Fruit fly (Drosophila melanogaster) whole organism, embryonic: ENCODE measurements around the gene CG43291.

Experiments used
- Atf-2 ChIP-seq: fragments of 200-800 bp; sonication (Bioruptor generic); optimal IDR thresholded peaks from 2 replicates; lab custom pipeline; 2016; ENCODE audit warnings: missing biosample characterization, missing genetic modification characterization
- Atf3 ChIP-seq: fragments of 200-800 bp; sonication (Bioruptor generic); optimal IDR thresholded peaks from 3 replicates; lab custom pipeline; 2016; ENCODE audit warnings: missing biosample characterization, missing genetic modification characterization
- CG10267 ChIP-seq: fragments of 200-800 bp; sonication (Bioruptor generic); optimal IDR thresholded peaks from 2 replicates; lab custom pipeline; 2018; ENCODE audit warnings: missing biosample characterization, mild to moderate bottlenecking, missing genetic modification characterization, moderate library complexity
- CG11696 ChIP-seq: fragments of 200-800 bp; sonication (Bioruptor generic); IDR thresholded peaks from 2 replicates; pipeline ENCODE4 v1.3.6; 2022; ENCODE audit warnings: missing biosample characterization, missing genetic modification characterization
- CG12071 ChIP-seq: fragments of 200-800 bp; sonication (Bioruptor generic); optimal IDR thresholded peaks from 3 replicates; lab custom pipeline; 2018; ENCODE audit warnings: missing biosample characterization, mild to moderate bottlenecking, missing genetic modification characterization
- CG1647 ChIP-seq: fragments of 200-800 bp; sonication (Bioruptor generic); optimal IDR thresholded peaks from 3 replicates; lab custom pipeline; 2016; ENCODE audit warnings: missing biosample characterization, missing genetic modification characterization
- CG17328 ChIP-seq: fragments of 200-800 bp; sonication (Bioruptor generic); IDR thresholded peaks from 2 replicates; pipeline ENCODE4 v1.3.6; 2022; ENCODE audit warnings: missing biosample characterization, missing genetic modification characterization
- CG18262 ChIP-seq: fragments of 200-800 bp; optimal IDR thresholded peaks from 3 replicates; lab custom pipeline; 2019; ENCODE audit warnings: missing biosample characterization, mild to moderate bottlenecking, missing genetic modification characterization, moderate library complexity
- CG1832 ChIP-seq: fragments of 200-800 bp; sonication (Bioruptor generic); optimal IDR thresholded peaks from 2 replicates; lab custom pipeline; 2017; ENCODE audit warnings: missing biosample characterization, mild to moderate bottlenecking, missing genetic modification characterization, inconsistent platforms
- CG3065 ChIP-seq: fragments of 200-800 bp; sonication (Bioruptor generic); optimal IDR thresholded peaks from 2 replicates; lab custom pipeline; 2016; ENCODE audit warnings: missing biosample characterization, missing genetic modification characterization
- CG6272 ChIP-seq: fragments of 200-800 bp; sonication (Bioruptor generic); IDR thresholded peaks from 2 replicates; pipeline ENCODE4 v1.3.6; 2022; ENCODE audit warnings: missing biosample characterization, missing genetic modification characterization
- CG6683 ChIP-seq: fragments of 200-800 bp; sonication (Bioruptor generic); optimal IDR thresholded peaks from 2 replicates; lab custom pipeline; 2017; ENCODE audit warnings: missing biosample characterization, mild to moderate bottlenecking, missing genetic modification characterization, missing genetic modification reagents
- CG6765 ChIP-seq: fragments of 200-800 bp; sonication (Bioruptor generic); optimal IDR thresholded peaks from 3 replicates; lab custom pipeline; 2017; ENCODE audit warnings: missing biosample characterization, mild to moderate bottlenecking, missing genetic modification characterization
- CG7928 ChIP-seq: fragments of 200-800 bp; sonication (Bioruptor generic); optimal IDR thresholded peaks from 2 replicates; lab custom pipeline; 2017; ENCODE audit warnings: missing biosample characterization, mild to moderate bottlenecking, missing genetic modification characterization
- CG8359 ChIP-seq: fragments of 200-800 bp; sonication (Bioruptor generic); optimal IDR thresholded peaks from 2 replicates; lab custom pipeline; 2017; ENCODE audit warnings: missing biosample characterization, mild to moderate bottlenecking, missing genetic modification characterization, borderline replicate concordance
- CoRest ChIP-seq: fragments of 200-800 bp; sonication (Bioruptor generic); optimal IDR thresholded peaks from 3 replicates; lab custom pipeline; 2018; ENCODE audit warnings: missing biosample characterization, mild to moderate bottlenecking, missing genetic modification characterization, moderate library complexity
- CrebB ChIP-seq: fragments of 200-800 bp; sonication (Bioruptor generic); optimal IDR thresholded peaks from 3 replicates; lab custom pipeline; 2018; ENCODE audit warnings: missing biosample characterization, mild to moderate bottlenecking, missing genetic modification characterization
- Dll ChIP-seq: fragments of 200-800 bp; sonication (Bioruptor generic); IDR thresholded peaks from 4 replicates; pipeline ENCODE4 v1.3.6; 2022; ENCODE audit warnings: missing biosample characterization, missing genetic modification characterization; ENCODE audit not compliant: partially characterized antibody
- ERR ChIP-seq: fragments of 200-800 bp; sonication (Bioruptor generic); optimal IDR thresholded peaks from 2 replicates; lab custom pipeline; 2016; ENCODE audit warnings: missing biosample characterization, missing genetic modification characterization
- Ets97D ChIP-seq: fragments of 200-800 bp; sonication (Bioruptor generic); optimal IDR thresholded peaks from 3 replicates; lab custom pipeline; 2016; ENCODE audit warnings: missing biosample characterization, missing genetic modification characterization
- Max ChIP-seq: fragments of 200-800 bp; sonication (Bioruptor generic); optimal IDR thresholded peaks from 2 replicates; lab custom pipeline; 2016; ENCODE audit warnings: missing biosample characterization, mild to moderate bottlenecking, missing genetic modification characterization
- Mes4 ChIP-seq: fragments of 200-800 bp; sonication (Bioruptor generic); optimal IDR thresholded peaks from 2 replicates; lab custom pipeline; 2016; ENCODE audit warnings: missing biosample characterization, missing genetic modification characterization
- Mrtf ChIP-seq: fragments of 200-800 bp; sonication (Bioruptor generic); IDR thresholded peaks from 3 replicates; pipeline ENCODE4 v1.3.6; 2022; ENCODE audit warnings: missing biosample characterization, missing genetic modification characterization
- PHDP ChIP-seq: fragments of 200-800 bp; sonication (Bioruptor generic); optimal IDR thresholded peaks from 3 replicates; lab custom pipeline; 2018; ENCODE audit warnings: missing biosample characterization, mild to moderate bottlenecking, missing genetic modification characterization, moderate library complexity
- Ptx1 ChIP-seq: fragments of 200-800 bp; sonication (Bioruptor generic); IDR thresholded peaks from 2 replicates; pipeline ENCODE4 v1.3.6; 2022; ENCODE audit warnings: missing biosample characterization, missing genetic modification characterization
- Ravus ChIP-seq: fragments of 200-800 bp; sonication (Bioruptor generic); IDR thresholded peaks from 2 replicates; pipeline ENCODE4 v1.3.6; 2022; ENCODE audit warnings: missing biosample characterization, missing genetic modification characterization
- Sox100B ChIP-seq: fragments of 200-800 bp; sonication (Bioruptor generic); optimal IDR thresholded peaks from 3 replicates; lab custom pipeline; 2018; ENCODE audit warnings: missing biosample characterization, mild to moderate bottlenecking, missing genetic modification characterization
- Tbp ChIP-seq: fragments of >200 bp; optimal IDR thresholded peaks from 2 replicates; lab custom pipeline; 2018; ENCODE audit warnings: missing biosample characterization, missing genetic modification characterization
- Trl ChIP-seq, 3 experiments: fragments of >200 bp in 2 of 3; fragments of 200-800 bp in 1 of 3; sonication (Bioruptor generic) in 1 of 3; optimal IDR thresholded peaks; 2 replicates in 1 of 3; 3 replicates in 2 of 3; lab custom pipeline; 2016 to 2017; ENCODE audit warnings: missing biosample characterization in 1 of 3, missing genetic modification characterization in 1 of 3
- Xbp1 ChIP-seq: fragments of 200-800 bp; sonication (Bioruptor generic); optimal IDR thresholded peaks from 3 replicates; lab custom pipeline; 2016; ENCODE audit warnings: missing biosample characterization, mild to moderate bottlenecking, missing genetic modification characterization
- az2 ChIP-seq: fragments of 200-800 bp; sonication (Bioruptor generic); optimal IDR thresholded peaks from 3 replicates; lab custom pipeline; 2016; ENCODE audit warnings: missing biosample characterization, missing genetic modification characterization
- bowl ChIP-seq: fragments of 200-800 bp; sonication (Bioruptor generic); IDR thresholded peaks from 2 replicates; pipeline ENCODE4 v1.3.6; 2022; ENCODE audit warnings: missing biosample characterization, missing genetic modification characterization
- chm ChIP-seq: fragments of 200-800 bp; sonication (Bioruptor generic); IDR thresholded peaks from 2 replicates; pipeline ENCODE4 v1.3.6; 2022; ENCODE audit warnings: missing biosample characterization, missing genetic modification characterization
- disco-r ChIP-seq: fragments of 200-800 bp; sonication (Bioruptor generic); optimal IDR thresholded peaks from 2 replicates; lab custom pipeline; 2016; ENCODE audit warnings: missing biosample characterization, missing genetic modification characterization
- dmrt11E ChIP-seq: fragments of 200-800 bp; sonication (Bioruptor generic); optimal IDR thresholded peaks from 3 replicates; lab custom pipeline; 2018; ENCODE audit warnings: missing biosample characterization, mild to moderate bottlenecking, missing genetic modification characterization, moderate library complexity
- dpn ChIP-seq, 2 experiments: fragments of 200-800 bp; sonication (Bioruptor generic); optimal IDR thresholded peaks; 3 replicates each; lab custom pipeline; 2016; ENCODE audit warnings: missing biosample characterization in 2 of 2, missing genetic modification characterization in 2 of 2
- gro ChIP-seq: fragments of 200-800 bp; sonication (Bioruptor generic); optimal IDR thresholded peaks from 2 replicates; lab custom pipeline; 2016; ENCODE audit warnings: missing biosample characterization, missing genetic modification characterization
- insv ChIP-seq, 2 experiments: fragments of 200-800 bp; sonication (Bioruptor generic); optimal IDR thresholded peaks; 3 replicates each; lab custom pipeline; 2016 to 2018; ENCODE audit warnings: missing biosample characterization in 2 of 2, missing genetic modification characterization in 2 of 2
- ken ChIP-seq: fragments of 200-800 bp; sonication (Bioruptor generic); IDR thresholded peaks from 3 replicates; pipeline ENCODE4 v1.3.6; 2022; ENCODE audit warnings: missing biosample characterization, missing genetic modification characterization
- nmo ChIP-seq: fragments of 200-800 bp; sonication (Bioruptor generic); optimal IDR thresholded peaks from 2 replicates; lab custom pipeline; 2018; ENCODE audit warnings: missing biosample characterization, mild to moderate bottlenecking, missing genetic modification characterization, moderate library complexity
- oc ChIP-seq: fragments of 200-800 bp; sonication (Bioruptor generic); optimal IDR thresholded peaks from 2 replicates; lab custom pipeline; 2018; ENCODE audit warnings: missing biosample characterization, mild to moderate bottlenecking, missing genetic modification characterization, moderate library complexity
- otp ChIP-seq: fragments of 200-800 bp; sonication (Bioruptor generic); IDR thresholded peaks from 3 replicates; pipeline ENCODE4, ENCODE4 v1.3.6; 2022; ENCODE audit warnings: missing biosample characterization, missing genetic modification characterization
- repo ChIP-seq: fragments of 200-800 bp; sonication (Bioruptor generic); optimal IDR thresholded peaks from 2 replicates; lab custom pipeline; 2016; ENCODE audit warnings: missing biosample characterization, missing genetic modification characterization
- rib ChIP-seq: fragments of 200-800 bp; sonication (Bioruptor generic); IDR thresholded peaks from 2 replicates; pipeline ENCODE4 v1.3.6; 2022; ENCODE audit warnings: missing biosample characterization, missing genetic modification characterization
- ro ChIP-seq: fragments of 200-800 bp; sonication (Bioruptor generic); IDR thresholded peaks from 2 replicates; pipeline ENCODE4 v1.3.6; 2022; ENCODE audit warnings: missing biosample characterization, missing genetic modification characterization
- seq ChIP-seq: fragments of 200-800 bp; sonication (Bioruptor generic); IDR thresholded peaks from 2 replicates; pipeline ENCODE4 v1.3.6; 2022; ENCODE audit warnings: missing biosample characterization, missing genetic modification characterization
- sima ChIP-seq: fragments of 200-800 bp; sonication (Bioruptor generic); optimal IDR thresholded peaks from 2 replicates; lab custom pipeline; 2016; ENCODE audit warnings: missing biosample characterization, missing genetic modification characterization
- so ChIP-seq: fragments of 200-800 bp; sonication (Bioruptor generic); IDR thresholded peaks from 3 replicates; pipeline ENCODE4 v1.3.6; 2022; ENCODE audit warnings: missing biosample characterization, missing genetic modification characterization
- stc ChIP-seq: fragments of 200-800 bp; sonication (Bioruptor generic); IDR thresholded peaks from 2 replicates; pipeline ENCODE4 v1.3.6; 2022; ENCODE audit warnings: missing biosample characterization, missing genetic modification characterization
- tin ChIP-seq: fragments of 200-800 bp; sonication (Bioruptor generic); optimal IDR thresholded peaks from 3 replicates; lab custom pipeline; 2016; ENCODE audit warnings: missing biosample characterization, missing genetic modification characterization
- ttk ChIP-seq: fragments of 200-800 bp; sonication (Bioruptor generic); IDR thresholded peaks from 2 replicates; pipeline ENCODE4 v2.1.2; 2022; ENCODE audit warnings: missing biosample characterization, missing genetic modification characterization

Gene CG43291

DNA sequence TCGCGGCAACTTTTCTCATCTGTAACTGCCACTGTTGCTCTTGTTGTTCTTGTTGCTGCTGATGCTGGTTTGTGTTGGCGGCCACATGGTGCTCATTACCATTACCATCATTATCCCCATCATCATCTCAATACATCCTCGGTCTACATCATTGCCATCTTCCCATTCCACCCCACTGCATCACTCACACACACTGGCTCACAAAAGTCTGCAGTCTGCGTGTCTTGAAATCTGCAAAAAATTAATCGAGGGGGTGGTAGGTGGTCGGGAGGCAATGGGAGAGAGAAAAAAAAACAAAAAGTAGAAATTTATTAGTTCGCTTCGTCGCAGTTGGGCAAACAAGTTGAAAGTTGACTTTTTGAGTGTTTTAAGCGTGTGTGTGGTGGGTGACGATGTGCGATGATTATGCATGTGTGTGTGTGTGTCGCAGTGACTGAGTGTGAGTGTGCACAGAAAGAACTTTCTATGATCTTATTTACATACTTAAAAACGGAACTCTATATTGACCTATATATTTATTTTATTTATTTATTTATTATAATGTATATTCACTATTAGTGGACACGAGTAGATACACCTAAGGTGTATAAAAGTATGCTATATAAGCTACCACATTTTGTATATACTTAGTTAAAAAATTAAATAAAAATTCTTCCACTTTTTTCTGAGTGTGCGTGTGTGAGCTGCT is 35.0 kb upstream of the CG43291 start (continued):
- no peak for TF ChIP-seq Atf-2 (GFP tag; lab: Kevin White, UChicago)
- peak; percentile 11 for TF ChIP-seq Max (GFP tag; lab: Kevin White, UChicago)
- no peak for TF ChIP-seq dpn (GFP tag; optimal IDR thresholded peaks at IDR 0.05; lab: Kevin White, UChicago)
- TF ChIP-seq CG17328 (GFP tag; lab: Robert Waterston, UW) = 0 out of 2 replicates have a peak, but pooled peaks have one; percentile 29
- TF ChIP-seq so (GFP tag; lab: Robert Waterston, UW) = no peak
- TF ChIP-seq bowl = no peak
- TF ChIP-seq ttk (GFP tag; lab: Robert Waterston, UW) = no peak
- TF ChIP-seq Trl (optimal IDR thresholded peaks at IDR 0.05; lab: Kevin White, UChicago) = no peak
- TF ChIP-seq Trl (GFP tag; optimal IDR thresholded peaks at IDR 0.05; lab: Kevin White, UChicago) = no peak
- no peak for TF ChIP-seq Mes4 (GFP tag; lab: Kevin White, UChicago)
- TF ChIP-seq nmo (GFP tag; lab: Kevin White, UChicago) = peak; percentile 14
- TF ChIP-seq dmrt11E (tag; lab: Kevin White, UChicago) = no peak
- no peak for TF ChIP-seq ERR (GFP tag; lab: Kevin White, UChicago)
- TF ChIP-seq CG8359 (GFP tag; lab: Kevin White, UChicago) = no peak
- peak; percentile 9; the same call in 1 of the 2 replicates for TF ChIP-seq stc
- no peak for TF ChIP-seq CG1832 (GFP tag; lab: Kevin White, UChicago)
- no peak for TF ChIP-seq Tbp (GFP tag; lab: Kevin White, UChicago)
- no peak for TF ChIP-seq CG6765 (GFP tag; lab: Kevin White, UChicago)
- no peak for TF ChIP-seq Atf3
- TF ChIP-seq CG11696 = no peak
- peak; percentile 36 for TF ChIP-seq PHDP (tag; lab: Kevin White, UChicago)
- TF ChIP-seq CrebB = no peak
- TF ChIP-seq Mrtf (GFP tag; lab: Robert Waterston, UW) = no peak
- no peak for TF ChIP-seq CG1647
- TF ChIP-seq insv (GFP tag; optimal IDR thresholded peaks at IDR 0.05; lab: Kevin White, UChicago) = no peak
- no peak for TF ChIP-seq disco-r
- TF ChIP-seq Xbp1 = peak; percentile 2
- TF ChIP-seq CG10267 = peak; percentile 22
- no peak for TF ChIP-seq repo (GFP tag; lab: Kevin White, UChicago)
- no peak for TF ChIP-seq az2 (GFP tag; lab: Kevin White, UChicago)
- no peak for TF ChIP-seq CG6683 (GFP tag; lab: Kevin White, UChicago)
- no peak for TF ChIP-seq rib (GFP tag; lab: Robert Waterston, UW)
- TF ChIP-seq Ets97D (GFP tag; lab: Kevin White, UChicago) = no peak
- no peak for TF ChIP-seq CG6272
- peak; percentile 47 for TF ChIP-seq CoRest
- TF ChIP-seq CG18262 = peak; percentile 40
- TF ChIP-seq oc (tag; lab: Kevin White, UChicago) = no peak
- no peak for TF ChIP-seq Dll (GFP tag; lab: Robert Waterston, UW)
- TF ChIP-seq CG12071 (GFP tag; lab: Kevin White, UChicago) = no peak
- TF ChIP-seq CG3065 (GFP tag; lab: Kevin White, UChicago) = no peak
- TF ChIP-seq Sox100B = peak; percentile 39
- no peak for TF ChIP-seq tin (GFP tag; lab: Kevin White, UChicago)
- TF ChIP-seq gro (GFP tag; lab: Kevin White, UChicago) = no peak
- no peak for TF ChIP-seq seq
- no peak for TF ChIP-seq chm (GFP tag; lab: Robert Waterston, UW)
- TF ChIP-seq otp = no peak
- no peak for TF ChIP-seq ken (GFP tag; lab: Robert Waterston, UW)
- TF ChIP-seq sima (GFP tag; lab: Kevin White, UChicago) = no peak
- TF ChIP-seq Ptx1 (GFP tag; lab: Robert Waterston, UW) = 0 out of 2 replicates have a peak, but pooled peaks have one; percentile 25
- no peak for TF ChIP-seq CG7928 (GFP tag; lab: Kevin White, UChicago)
- TF ChIP-seq ro (GFP tag; lab: Robert Waterston, UW) = no peak
- no peak for TF ChIP-seq Ravus (GFP tag; lab: Robert Waterston, UW)
